Fruit fly (Drosophila melanogaster) whole organism, embryonic: Measurements from ENCODE around the gene CHES-1-like.

Source experiments
- Antp ChIP-seq: fragments of 200-800 bp; sonication (Bioruptor generic); optimal IDR thresholded peaks from 3 replicates; lab custom pipeline; 2016; ENCODE audit warnings: missing biosample characterization, missing genetic modification characterization
- Atf3 ChIP-seq: fragments of 200-800 bp; sonication (Bioruptor generic); optimal IDR thresholded peaks from 3 replicates; lab custom pipeline; 2016; ENCODE audit warnings: missing biosample characterization, missing genetic modification characterization
- CG10979 ChIP-seq: fragments of 200-800 bp; sonication (Bioruptor generic); optimal IDR thresholded peaks from 2 replicates; lab custom pipeline; 2018; ENCODE audit warnings: missing biosample characterization, mild to moderate bottlenecking, missing genetic modification characterization, moderate library complexity
- CG1233 ChIP-seq: fragments of 200-800 bp; sonication (Bioruptor generic); optimal IDR thresholded peaks from 4 replicates; lab custom pipeline; 2018; ENCODE audit warnings: missing biosample characterization, mild to moderate bottlenecking, missing genetic modification characterization
- CG12769 ChIP-seq: fragments of 200-800 bp; sonication (Bioruptor generic); optimal IDR thresholded peaks from 2 replicates; lab custom pipeline; 2019; ENCODE audit warnings: missing biosample characterization, mild to moderate bottlenecking, missing genetic modification characterization, moderate library complexity
- CG12942 ChIP-seq: fragments of 200-800 bp; sonication (Bioruptor generic); optimal IDR thresholded peaks from 3 replicates; lab custom pipeline; 2016; ENCODE audit warnings: missing biosample characterization, missing genetic modification characterization
- CG13123 ChIP-seq: fragments of 200-800 bp; sonication (Bioruptor generic); optimal IDR thresholded peaks from 2 replicates; lab custom pipeline; 2016; ENCODE audit warnings: missing biosample characterization, missing genetic modification characterization
- CG13296 ChIP-seq: fragments of 200-800 bp; sonication (Bioruptor generic); optimal IDR thresholded peaks from 3 replicates; lab custom pipeline; 2018; ENCODE audit warnings: missing biosample characterization, mild to moderate bottlenecking, missing genetic modification characterization
- CG14860 ChIP-seq: fragments of 200-800 bp; sonication (Bioruptor generic); IDR thresholded peaks from 3 replicates; pipeline ENCODE4 v1.3.6; 2022; ENCODE audit warnings: missing biosample characterization, missing genetic modification characterization; ENCODE audit not compliant: partially characterized antibody
- CG14965 ChIP-seq: fragments of 200-800 bp; sonication (Bioruptor generic); optimal IDR thresholded peaks from 2 replicates; lab custom pipeline; 2016; ENCODE audit warnings: missing biosample characterization, missing genetic modification characterization, borderline replicate concordance
- CG15073 ChIP-seq: fragments of 200-800 bp; sonication (Bioruptor generic); optimal IDR thresholded peaks from 2 replicates; lab custom pipeline; 2016; ENCODE audit warnings: missing biosample characterization, missing genetic modification characterization
- CG15696 ChIP-seq: fragments of 200-800 bp; sonication (Bioruptor generic); optimal IDR thresholded peaks from 2 replicates; lab custom pipeline; 2019; ENCODE audit warnings: missing biosample characterization, mild to moderate bottlenecking, missing genetic modification characterization, moderate library complexity
- CG1602 ChIP-seq: fragments of 200-800 bp; sonication (Bioruptor generic); optimal IDR thresholded peaks from 3 replicates; lab custom pipeline; 2016; ENCODE audit warnings: missing biosample characterization, missing genetic modification characterization
- CG17802 ChIP-seq: fragments of 200-800 bp; sonication (Bioruptor generic); optimal IDR thresholded peaks from 2 replicates; lab custom pipeline; 2018; ENCODE audit warnings: missing biosample characterization, mild to moderate bottlenecking, missing genetic modification characterization, moderate library complexity
- CG2129 ChIP-seq: fragments of 200-800 bp; sonication (Bioruptor generic); IDR thresholded peaks from 2 replicates; pipeline ENCODE4 v1.3.6; 2022; ENCODE audit warnings: missing biosample characterization, missing genetic modification characterization; ENCODE audit not compliant: partially characterized antibody
- CG30431 ChIP-seq: fragments of 200-800 bp; sonication (Bioruptor generic); optimal IDR thresholded peaks from 2 replicates; lab custom pipeline; 2017; ENCODE audit warnings: missing biosample characterization, missing genetic modification characterization
- CG33213 ChIP-seq: fragments of 200-800 bp; sonication (Bioruptor generic); optimal IDR thresholded peaks from 3 replicates; lab custom pipeline; 2016; ENCODE audit warnings: missing biosample characterization, missing genetic modification characterization
- CG34224 ChIP-seq: fragments of 200-800 bp; sonication (Bioruptor generic); IDR thresholded peaks from 3 replicates; pipeline ENCODE4 v1.3.6; 2022; ENCODE audit warnings: missing biosample characterization, missing genetic modification characterization; ENCODE audit not compliant: partially characterized antibody
- CG6689 ChIP-seq: fragments of 200-800 bp; sonication (Bioruptor generic); IDR thresholded peaks from 2 replicates; pipeline ENCODE4 v1.3.6; 2022; ENCODE audit warnings: missing biosample characterization, missing genetic modification characterization
- CG9609 ChIP-seq: fragments of 200-800 bp; sonication (Bioruptor generic); optimal IDR thresholded peaks from 3 replicates; lab custom pipeline; 2016; ENCODE audit warnings: missing biosample characterization, missing genetic modification characterization
- Chrac-16 ChIP-seq: fragments of 200-800 bp; sonication (Bioruptor generic); optimal IDR thresholded peaks from 3 replicates; lab custom pipeline; 2016; ENCODE audit warnings: missing biosample characterization, missing genetic modification characterization
- Dip3 ChIP-seq: fragments of 200-800 bp; sonication (Bioruptor generic); optimal IDR thresholded peaks from 3 replicates; lab custom pipeline; 2016; ENCODE audit warnings: missing biosample characterization, missing genetic modification characterization
- Dp ChIP-seq: fragments of 200-800 bp; sonication (Bioruptor generic); optimal IDR thresholded peaks from 2 replicates; lab custom pipeline; 2018; ENCODE audit warnings: missing biosample characterization, mild to moderate bottlenecking, missing genetic modification characterization, moderate library complexity
- Drgx ChIP-seq: fragments of 200-800 bp; sonication (Bioruptor generic); IDR thresholded peaks from 2 replicates; pipeline ENCODE4 v1.3.6; 2022; ENCODE audit warnings: missing biosample characterization, missing genetic modification characterization
- Nf-YC ChIP-seq: fragments of 200-800 bp; optimal IDR thresholded peaks from 3 replicates; lab custom pipeline; 2019; ENCODE audit warnings: missing biosample characterization, mild to moderate bottlenecking, missing genetic modification characterization, moderate library complexity
- Ptx1 ChIP-seq: fragments of 200-800 bp; sonication (Bioruptor generic); IDR thresholded peaks from 2 replicates; pipeline ENCODE4 v1.3.6; 2022; ENCODE audit warnings: missing biosample characterization, missing genetic modification characterization
- Side ChIP-seq: fragments of 200-800 bp; sonication (Bioruptor generic); optimal IDR thresholded peaks from 2 replicates; lab custom pipeline; 2016; ENCODE audit warnings: missing biosample characterization, missing genetic modification characterization
- Ssrp ChIP-seq: fragments of 200-800 bp; sonication (Bioruptor generic); optimal IDR thresholded peaks from 2 replicates; lab custom pipeline; 2018; ENCODE audit warnings: missing biosample characterization, mild to moderate bottlenecking, missing genetic modification characterization, moderate library complexity
- ash1 ChIP-seq: fragments of 200-800 bp; sonication (Bioruptor generic); optimal IDR thresholded peaks from 2 replicates; lab custom pipeline; 2018; ENCODE audit warnings: missing biosample characterization, mild to moderate bottlenecking, missing genetic modification characterization
- az2 ChIP-seq: fragments of 200-800 bp; sonication (Bioruptor generic); optimal IDR thresholded peaks from 3 replicates; lab custom pipeline; 2016; ENCODE audit warnings: missing biosample characterization, missing genetic modification characterization
- bbx ChIP-seq: fragments of 200-800 bp; sonication (Bioruptor generic); IDR thresholded peaks from 2 replicates; pipeline ENCODE4 v1.3.6; 2022; ENCODE audit warnings: missing biosample characterization, missing genetic modification characterization; ENCODE audit not compliant: partially characterized antibody
- crp ChIP-seq, 2 experiments: fragments of 200-800 bp; sonication (Bioruptor generic); optimal IDR thresholded peaks; 2 replicates in 1 of 2; 3 replicates in 1 of 2; lab custom pipeline; 2017; ENCODE audit warnings: missing biosample characterization in 2 of 2, missing genetic modification characterization in 2 of 2, mild to moderate bottlenecking in 1 of 2, moderate library complexity in 1 of 2
- emc ChIP-seq: fragments of 200-800 bp; sonication (Bioruptor generic); optimal IDR thresholded peaks from 2 replicates; lab custom pipeline; 2016; ENCODE audit warnings: missing biosample characterization, missing genetic modification characterization
- fd102C ChIP-seq: fragments of 200-800 bp; sonication (Bioruptor generic); optimal IDR thresholded peaks from 2 replicates; lab custom pipeline; 2018; ENCODE audit warnings: missing biosample characterization, mild to moderate bottlenecking, missing genetic modification characterization, moderate library complexity
- gt ChIP-seq: fragments of 200-800 bp; sonication (Bioruptor generic); IDR thresholded peaks from 2 replicates; pipeline ENCODE4 v1.3.6; 2022; ENCODE audit warnings: missing biosample characterization, missing genetic modification characterization
- ind ChIP-seq: fragments of 200-800 bp; sonication (Bioruptor generic); optimal IDR thresholded peaks from 3 replicates; lab custom pipeline; 2016; ENCODE audit warnings: missing biosample characterization, missing genetic modification characterization
- jigr1 ChIP-seq: fragments of 200-800 bp; sonication (Bioruptor generic); IDR thresholded peaks from 3 replicates; pipeline ENCODE4 v1.3.6; 2022; ENCODE audit warnings: missing biosample characterization, missing genetic modification characterization
- lab ChIP-seq: fragments of 200-800 bp; sonication (Bioruptor generic); optimal IDR thresholded peaks from 3 replicates; lab custom pipeline; 2017; ENCODE audit warnings: missing biosample characterization, missing genetic modification characterization, mild to moderate bottlenecking, moderate library complexity, missing genetic modification reagents
- p53 ChIP-seq: fragments of 200-800 bp; sonication (Bioruptor generic); optimal IDR thresholded peaks from 2 replicates; lab custom pipeline; 2016; ENCODE audit warnings: missing biosample characterization, missing genetic modification characterization
- phol ChIP-seq: fragments of 200-800 bp; sonication (Bioruptor generic); optimal IDR thresholded peaks from 3 replicates; lab custom pipeline; 2018; ENCODE audit warnings: missing biosample characterization, mild to moderate bottlenecking, missing genetic modification characterization, moderate library complexity
- repo ChIP-seq: fragments of 200-800 bp; sonication (Bioruptor generic); optimal IDR thresholded peaks from 2 replicates; lab custom pipeline; 2016; ENCODE audit warnings: missing biosample characterization, missing genetic modification characterization
- sc ChIP-seq, 3 experiments: fragments of >200 bp in 2 of 3; fragments of 200-800 bp in 1 of 3; sonication (Bioruptor generic) in 1 of 3; optimal IDR thresholded peaks; 2 replicates in 2 of 3; 3 replicates in 1 of 3; lab custom pipeline; 2017; ENCODE audit warnings: mild to moderate bottlenecking in 1 of 3, missing biosample characterization in 1 of 3, missing genetic modification characterization in 1 of 3, missing genetic modification reagents in 1 of 3
- seq ChIP-seq: fragments of 200-800 bp; sonication (Bioruptor generic); IDR thresholded peaks from 2 replicates; pipeline ENCODE4 v1.3.6; 2022; ENCODE audit warnings: missing biosample characterization, missing genetic modification characterization
- shn ChIP-seq: fragments of 200-800 bp; sonication (Bioruptor generic); optimal IDR thresholded peaks from 3 replicates; lab custom pipeline; 2016; ENCODE audit warnings: missing biosample characterization, missing genetic modification characterization
- so ChIP-seq: fragments of 200-800 bp; sonication (Bioruptor generic); IDR thresholded peaks from 3 replicates; pipeline ENCODE4 v1.3.6; 2022; ENCODE audit warnings: missing biosample characterization, missing genetic modification characterization
- sug ChIP-seq: fragments of 200-800 bp; optimal IDR thresholded peaks from 2 replicates; lab custom pipeline; 2019; ENCODE audit warnings: missing biosample characterization, mild to moderate bottlenecking, missing genetic modification characterization, moderate library complexity
- tio ChIP-seq: fragments of 200-800 bp; sonication (Bioruptor generic); optimal IDR thresholded peaks from 2 replicates; lab custom pipeline; 2017; ENCODE audit warnings: missing biosample characterization, missing genetic modification characterization, inconsistent platforms
- twi ChIP-seq: fragments of 200-800 bp; optimal IDR thresholded peaks from 2 replicates; lab custom pipeline; 2019; ENCODE audit warnings: missing biosample characterization, mild to moderate bottlenecking, missing genetic modification characterization, moderate library complexity
- usp ChIP-seq: fragments of >200 bp; optimal IDR thresholded peaks from 2 replicates; lab custom pipeline; 2017; ENCODE audit warnings: missing biosample characterization, missing genetic modification characterization
- wor ChIP-seq: fragments of 200-800 bp; sonication (Bioruptor generic); IDR thresholded peaks from 2 replicates; pipeline ENCODE4 v1.3.6; 2022; ENCODE audit warnings: missing biosample characterization, missing genetic modification characterization
- zen ChIP-seq: fragments of 200-800 bp; sonication (Bioruptor generic); optimal IDR thresholded peaks from 3 replicates; lab custom pipeline; 2018; ENCODE audit warnings: missing biosample characterization, mild to moderate bottlenecking, missing genetic modification characterization, moderate library complexity

CHES-1-like gene

DNA sequence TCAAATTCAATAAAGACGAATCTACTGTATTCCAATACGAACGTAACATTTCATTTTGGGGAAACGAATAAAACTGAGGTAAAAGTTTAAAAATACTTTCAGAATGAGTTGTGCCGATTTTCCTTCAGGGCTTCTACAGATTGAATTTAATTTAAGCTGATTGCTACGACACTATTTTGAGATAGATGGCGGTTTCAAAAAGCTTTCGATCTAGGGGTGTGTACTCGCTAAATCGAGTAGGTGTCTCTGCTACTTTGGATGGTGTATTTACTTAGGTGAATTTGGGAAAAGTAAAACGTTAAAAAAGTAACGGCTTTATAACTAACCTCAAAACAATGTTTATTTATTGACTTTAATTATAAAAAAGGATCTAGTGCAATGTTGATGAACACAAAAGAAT lies 30.4 kb downstream of the CHES-1-like start (continued):
- TF ChIP-seq crp (GFP tag; optimal IDR thresholded peaks at IDR 0.05; lab: Kevin White, UChicago) (no peak), CG17802 (no peak), sc (optimal IDR thresholded peaks at IDR 0.05; lab: Kevin White, UChicago) (no peak), sc (GFP tag; optimal IDR thresholded peaks at IDR 0.05; lab: Kevin White, UChicago) (no peak), Dp (peak; percentile 53), twi (tag; lab: Kevin White, UChicago) (no peak), CG33213 (GFP tag; lab: Kevin White, UChicago) (peak; percentile 42), CG13296 (GFP tag; lab: Kevin White, UChicago) (no peak), usp (GFP tag; lab: Kevin White, UChicago) (no peak), CG1602 (GFP tag; lab: Kevin White, UChicago) (no peak), wor (GFP tag; lab: Robert Waterston, UW) (no peak), tio (GFP tag; lab: Kevin White, UChicago) (no peak), Antp (no peak), phol (tag; lab: Kevin White, UChicago) (peak; percentile 43), repo (GFP tag; lab: Kevin White, UChicago) (no peak), CG12942 (GFP tag; lab: Kevin White, UChicago) (no peak), Side (GFP tag; lab: Kevin White, UChicago) (no peak), emc (GFP tag; lab: Kevin White, UChicago) (no peak), CG30431 (GFP tag; lab: Kevin White, UChicago) (no peak), p53 (GFP tag; lab: Kevin White, UChicago) (no peak), shn (no peak), CG34224 (no peak), so (no peak), jigr1 (GFP tag; lab: Robert Waterston, UW) (no peak), Chrac-16 (GFP tag; lab: Kevin White, UChicago) (no peak), fd102C (no peak), Ptx1 (no peak), CG14860 (GFP tag; lab: Robert Waterston, UW) (no peak), CG2129 (no peak), Drgx (GFP tag; lab: Robert Waterston, UW) (no peak), CG6689 (no peak), seq (GFP tag; lab: Robert Waterston, UW) (no peak), CG14965 (GFP tag; lab: Kevin White, UChicago) (no peak), sug (tag; lab: Kevin White, UChicago) (peak; percentile 13), CG1233 (GFP tag; lab: Kevin White, UChicago) (no peak), Dip3 (GFP tag; lab: Kevin White, UChicago) (no peak), CG9609 (GFP tag; lab: Kevin White, UChicago) (no peak), az2 (no peak), zen (tag; lab: Kevin White, UChicago) (no peak), ash1 (GFP tag; lab: Kevin White, UChicago) (no peak), ind (GFP tag; lab: Kevin White, UChicago) (no peak), Ssrp (no peak), gt (GFP tag; lab: Robert Waterston, UW) (no peak), CG10979 (no peak), CG15073 (GFP tag; lab: Kevin White, UChicago) (no peak), CG15696 (tag; lab: Kevin White, UChicago) (no peak), Nf-YC (tag; lab: Kevin White, UChicago) (no peak), lab (GFP tag; lab: Kevin White, UChicago) (no peak), CG12769 (no peak), bbx (no peak), Atf3 (GFP tag; lab: Kevin White, UChicago) (no peak), CG13123 (GFP tag; lab: Kevin White, UChicago) (no peak)
